Worm (Caenorhabditis elegans) whole organism, midembryonic: ENCODE results near the gene H05C05.1.

Experiments
- flt-1 ChIP-seq: fragments of 200-800 bp; sonication (Bioruptor generic); IDR thresholded peaks from 2 replicates; pipeline ENCODE4 v1.3.6; 2022; ENCODE audit warnings: missing genetic modification characterization, missing compliant biosample characterization
- tab-1 ChIP-seq: fragments of 200-800 bp; sonication (Bioruptor generic); IDR thresholded peaks from 2 replicates; pipeline ENCODE4 v1.3.6; 2022; ENCODE audit warnings: missing genetic modification characterization, missing compliant biosample characterization

DNA sequence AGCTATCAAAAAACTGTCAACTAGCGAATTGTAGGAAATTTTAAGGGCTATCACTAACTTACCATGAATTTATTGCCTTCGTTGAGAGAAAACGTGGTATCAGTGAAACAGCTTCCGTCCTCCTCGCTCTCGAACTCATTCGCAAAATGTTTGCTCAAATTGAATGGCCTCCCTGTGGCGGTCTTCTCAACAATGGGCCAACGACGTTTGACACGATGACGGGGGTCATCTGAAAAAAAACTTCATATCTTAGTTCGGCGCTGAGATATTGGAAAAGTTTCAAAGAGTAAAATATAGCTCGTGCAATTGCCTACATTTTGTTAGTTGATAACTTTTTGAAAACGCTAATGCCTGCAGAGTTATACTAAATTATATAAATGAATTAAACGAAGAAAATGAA, 5.3 kb upstream of the H05C05.1 start:
- TF ChIP-seq tab-1 (GFP tag; lab: Robert Waterston, UW) = no peak
- TF ChIP-seq flt-1 (GFP tag; lab: Robert Waterston, UW) = no peak
